Worm (Caenorhabditis elegans) whole organism, L1 larva: ENCODE measurements around the gene skr-10.
"Not testable (repeated sequence)": the region's sequence is repeated elsewhere in the genome, so short reads cannot be mapped to it uniquely, and the experiment has no call there.

Experiments used
- aly-2 ChIP-seq: fragments of 150-350 bp; optimal IDR thresholded peaks from 2 replicates; lab custom pipeline; 2014; ENCODE audit warnings: missing biosample characterization, missing genetic modification characterization
- ceh-82 ChIP-seq, 3 experiments: fragments of 150-350 bp in 1 of 3; sonication (generic microtip) in 2 of 3; optimal IDR thresholded peaks; 2 replicates each; lab custom pipeline; 2014 to 2017; ENCODE audit warnings: missing biosample characterization in 3 of 3, missing genetic modification characterization in 3 of 3
- lin-15B ChIP-seq: fragments of 150-350 bp; sonication (generic microtip); optimal IDR thresholded peaks from 3 replicates; lab custom pipeline; 2014; ENCODE audit warnings: missing biosample characterization, missing genetic modification characterization
- lin-39 ChIP-seq: fragments of 150-350 bp; optimal IDR thresholded peaks from 2 replicates; lab custom pipeline; 2014; ENCODE audit warnings: missing biosample characterization, missing genetic modification reagents, missing genetic modification characterization
- nhr-237 ChIP-seq: fragments of 150-350 bp; optimal IDR thresholded peaks from 2 replicates; lab custom pipeline; 2014; ENCODE audit warnings: missing biosample characterization, missing genetic modification characterization
- snpc-4 ChIP-seq: fragments of 150-350 bp; optimal IDR thresholded peaks from 2 replicates; lab custom pipeline; 2014; ENCODE audit warnings: missing biosample characterization, missing genetic modification characterization
- unc-62 ChIP-seq: fragments of 150-350 bp; optimal IDR thresholded peaks from 2 replicates; lab custom pipeline; 2014; ENCODE audit warnings: missing biosample characterization, missing genetic modification reagents, missing genetic modification characterization

DNA sequence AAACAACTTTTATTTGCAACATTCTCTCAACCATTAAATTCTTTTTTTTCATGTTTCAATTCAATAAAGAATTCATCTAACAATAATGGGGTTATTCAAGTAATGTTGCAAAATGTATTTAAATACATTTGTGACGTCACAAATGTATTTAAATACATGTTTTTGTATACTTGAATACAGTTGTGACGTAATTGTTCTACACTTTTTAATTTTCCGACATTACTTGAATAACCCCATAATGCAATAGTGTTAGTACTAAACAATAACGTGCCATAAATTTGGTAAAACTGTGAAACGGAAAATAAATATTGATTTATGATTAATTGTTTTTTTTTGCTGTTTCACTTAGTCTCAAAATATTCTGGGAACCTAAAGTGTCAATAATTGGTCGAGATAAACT, 33.0 kb downstream of the skr-10 start:
- TF ChIP-seq snpc-4 (tag; lab: Kevin White, UChicago); nhr-237 (tag; lab: Kevin White, UChicago); ceh-82 (tag; optimal IDR thresholded peaks at IDR 0.05; lab: Kevin White, UChicago); lin-39 (tag; lab: Kevin White, UChicago); lin-15B (tag; lab: Kevin White, UChicago); unc-62 (GFP tag; lab: Kevin White, UChicago); aly-2 (tag; lab: Kevin White, UChicago): not testable (repeated sequence)
